Worm (Caenorhabditis elegans) whole organism, L3 larva: ENCODE results near the gene F59C12.4.

ENCODE experiments used
- R02D3.7 ChIP-seq: fragments of 150-350 bp; optimal IDR thresholded peaks from 2 replicates; lab custom pipeline; 2014; ENCODE audit warnings: missing biosample characterization, missing genetic modification characterization
- ZK546.5 ChIP-seq: sonication (generic microtip); optimal IDR thresholded peaks from 2 replicates; lab custom pipeline; 2017; ENCODE audit warnings: missing biosample characterization, missing genetic modification characterization
- aly-2 ChIP-seq: fragments of 150-350 bp; optimal IDR thresholded peaks from 2 replicates; lab custom pipeline; 2014; ENCODE audit warnings: missing biosample characterization, missing genetic modification characterization
- ama-1 ChIP-seq: fragments of 150-350 bp; optimal IDR thresholded peaks from 2 replicates; lab custom pipeline; 2018
- ceh-28 ChIP-seq: fragments of 150-350 bp; optimal IDR thresholded peaks from 2 replicates; lab custom pipeline; 2014; ENCODE audit warnings: missing biosample characterization, missing genetic modification reagents, missing genetic modification characterization
- ceh-82 ChIP-seq: fragments of 150-350 bp; optimal IDR thresholded peaks from 2 replicates; lab custom pipeline; 2014; ENCODE audit warnings: missing biosample characterization, missing genetic modification characterization
- daf-12 ChIP-seq: fragments of 150-350 bp; optimal IDR thresholded peaks from 2 replicates; lab custom pipeline; 2014; ENCODE audit warnings: missing biosample characterization, missing genetic modification reagents, missing genetic modification characterization
- egl-27 ChIP-seq: sonication (generic microtip); optimal IDR thresholded peaks from 4 replicates; lab custom pipeline; 2017; ENCODE audit warnings: missing biosample characterization, missing genetic modification reagents, missing genetic modification characterization
- egl-5 ChIP-seq: fragments of 150-350 bp; optimal IDR thresholded peaks from 2 replicates; lab custom pipeline; 2017; ENCODE audit warnings: missing biosample characterization, missing genetic modification reagents, missing genetic modification characterization, inconsistent platforms
- elt-1 ChIP-seq: fragments of 150-350 bp; optimal IDR thresholded peaks from 2 replicates; lab custom pipeline; 2014; ENCODE audit warnings: missing biosample characterization, missing genetic modification characterization
- elt-3 ChIP-seq, 3 experiments: fragments of 150-350 bp in 1 of 3; sonication (generic microtip) in 2 of 3; optimal IDR thresholded peaks; 2 replicates in 2 of 3; 4 replicates in 1 of 3; lab custom pipeline; 2014 to 2017; ENCODE audit warnings: missing biosample characterization in 3 of 3, missing genetic modification characterization in 3 of 3
- eor-1 ChIP-seq, 2 experiments: fragments of 150-350 bp; optimal IDR thresholded peaks; 2 replicates each; lab custom pipeline; 2014 to 2018; ENCODE audit warnings: missing biosample characterization in 2 of 2, missing genetic modification characterization in 2 of 2
- fkh-10 ChIP-seq: sonication (generic microtip); optimal IDR thresholded peaks from 2 replicates; lab custom pipeline; 2017; ENCODE audit warnings: missing biosample characterization, missing genetic modification reagents, missing genetic modification characterization
- fkh-2 ChIP-seq: fragments of 150-350 bp; optimal IDR thresholded peaks from 2 replicates; lab custom pipeline; 2014; ENCODE audit warnings: missing biosample characterization, missing genetic modification reagents, missing genetic modification characterization
- fos-1 ChIP-seq: fragments of 150-350 bp; optimal IDR thresholded peaks from 2 replicates; lab custom pipeline; 2014; ENCODE audit warnings: missing biosample characterization, missing genetic modification characterization
- hmg-11 ChIP-seq: sonication (generic microtip); optimal IDR thresholded peaks from 2 replicates; lab custom pipeline; 2016; ENCODE audit warnings: missing genetic modification characterization, missing compliant biosample characterization
- lin-15B ChIP-seq: fragments of 150-350 bp; optimal IDR thresholded peaks from 2 replicates; lab custom pipeline; 2014; ENCODE audit warnings: missing biosample characterization, missing genetic modification characterization
- lin-39 ChIP-seq: fragments of 150-350 bp; optimal IDR thresholded peaks from 2 replicates; lab custom pipeline; 2018; ENCODE audit warnings: missing biosample characterization, missing genetic modification reagents, missing genetic modification characterization
- lsy-12 ChIP-seq: sonication (generic microtip); optimal IDR thresholded peaks from 2 replicates; lab custom pipeline; 2016; ENCODE audit warnings: mild to moderate bottlenecking, missing genetic modification characterization, missing compliant biosample characterization
- mdl-1 ChIP-seq: fragments of 150-350 bp; optimal IDR thresholded peaks from 2 replicates; lab custom pipeline; 2014; ENCODE audit warnings: missing biosample characterization, missing genetic modification characterization
- mml-1 ChIP-seq: fragments of 150-350 bp; sonication (generic microtip); optimal IDR thresholded peaks from 3 replicates; lab custom pipeline; 2014; ENCODE audit warnings: missing biosample characterization, missing genetic modification characterization
- nfya-1 ChIP-seq: sonication (generic microtip); optimal IDR thresholded peaks from 2 replicates; lab custom pipeline; 2017; ENCODE audit warnings: missing genetic modification characterization, mild to moderate bottlenecking, missing compliant biosample characterization, antibody characterized with exemption, moderate library complexity; ENCODE audit not compliant: insufficient read depth
- nhr-11 ChIP-seq: fragments of 150-350 bp; optimal IDR thresholded peaks from 2 replicates; lab custom pipeline; 2014; ENCODE audit warnings: missing biosample characterization, missing genetic modification characterization
- nhr-12 ChIP-seq: fragments of 150-350 bp; optimal IDR thresholded peaks from 2 replicates; lab custom pipeline; 2014; ENCODE audit warnings: missing biosample characterization, missing genetic modification characterization
- nhr-25 ChIP-seq: sonication (generic microtip); optimal IDR thresholded peaks from 2 replicates; lab custom pipeline; 2017; ENCODE audit warnings: missing biosample characterization, missing genetic modification characterization
- nhr-28 ChIP-seq: fragments of 150-350 bp; optimal IDR thresholded peaks from 2 replicates; lab custom pipeline; 2014; ENCODE audit warnings: missing biosample characterization, missing genetic modification characterization
- nhr-43 ChIP-seq: sonication (generic microtip); optimal IDR thresholded peaks from 2 replicates; lab custom pipeline; 2016; ENCODE audit warnings: mild to moderate bottlenecking, missing genetic modification characterization, missing compliant biosample characterization; ENCODE audit not compliant: poor library complexity, severe bottlenecking
- nhr-67 ChIP-seq: fragments of 150-350 bp; optimal IDR thresholded peaks from 2 replicates; lab custom pipeline; 2014; ENCODE audit warnings: missing biosample characterization, missing genetic modification characterization
- nhr-76 ChIP-seq: fragments of 150-350 bp; sonication (generic microtip); optimal IDR thresholded peaks from 5 replicates; lab custom pipeline; 2014; ENCODE audit warnings: missing biosample characterization, missing genetic modification characterization
- pha-4 ChIP-seq: fragments of 150-350 bp; optimal IDR thresholded peaks from 2 replicates; lab custom pipeline; 2014; ENCODE audit warnings: missing biosample characterization, missing genetic modification reagents, missing genetic modification characterization
- pqm-1 ChIP-seq: fragments of 150-350 bp; optimal IDR thresholded peaks from 2 replicates; lab custom pipeline; 2017; ENCODE audit warnings: missing biosample characterization, missing genetic modification characterization, inconsistent platforms
- sea-2 ChIP-seq: fragments of 150-350 bp; sonication (generic microtip); optimal IDR thresholded peaks from 4 replicates; lab custom pipeline; 2014; ENCODE audit warnings: missing biosample characterization, missing genetic modification reagents, missing genetic modification characterization
- skn-1 ChIP-seq: fragments of 150-350 bp; optimal IDR thresholded peaks from 2 replicates; lab custom pipeline; 2014; ENCODE audit warnings: missing biosample characterization, missing genetic modification characterization
- tbx-2 ChIP-seq: sonication (generic microtip); optimal IDR thresholded peaks from 2 replicates; lab custom pipeline; 2016; ENCODE audit warnings: mild to moderate bottlenecking, missing genetic modification characterization, missing compliant biosample characterization
- unc-39 ChIP-seq: sonication (generic microtip); optimal IDR thresholded peaks from 4 replicates; lab custom pipeline; 2017; ENCODE audit warnings: missing biosample characterization, missing genetic modification characterization
- unc-62 ChIP-seq: fragments of 150-350 bp; sonication (generic microtip); optimal IDR thresholded peaks from 4 replicates; lab custom pipeline; 2014; ENCODE audit warnings: missing biosample characterization, missing genetic modification reagents, missing genetic modification characterization
- zag-1 ChIP-seq: fragments of 150-350 bp; optimal IDR thresholded peaks from 2 replicates; lab custom pipeline; 2014; ENCODE audit warnings: missing biosample characterization, missing genetic modification characterization
- ztf-11 ChIP-seq: fragments of 150-350 bp; optimal IDR thresholded peaks from 2 replicates; lab custom pipeline; 2014; ENCODE audit warnings: missing biosample characterization, missing genetic modification characterization
- ztf-4 ChIP-seq: fragments of 150-350 bp; optimal IDR thresholded peaks from 2 replicates; lab custom pipeline; 2014; ENCODE audit warnings: missing biosample characterization, missing genetic modification characterization

The F59C12.4 gene

DNA sequence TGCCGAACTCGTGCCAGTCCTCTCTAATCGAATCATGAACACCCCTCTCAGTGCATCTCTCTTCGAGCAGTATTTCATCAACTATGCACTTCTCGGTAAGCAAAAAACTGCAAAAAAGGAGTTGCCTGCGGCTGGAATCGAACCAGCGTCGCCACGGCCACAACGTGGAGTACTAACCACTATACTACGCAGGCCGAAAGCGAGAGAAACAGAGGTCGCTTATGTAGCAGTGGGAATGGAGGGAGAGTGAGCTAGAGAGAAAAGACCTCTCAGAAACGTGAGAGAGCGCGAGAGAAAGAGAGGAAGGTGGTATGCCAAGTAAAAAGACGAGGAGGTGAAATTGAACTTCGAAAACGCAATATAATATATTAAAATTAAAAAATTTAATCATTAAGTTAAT, 32.3 kb upstream of the F59C12.4 start (continued):
- TF ChIP-seq fkh-2 (tag; lab: Kevin White, UChicago) (no peak), eor-1 (tag; optimal IDR thresholded peaks at IDR 0.05; lab: Kevin White, UChicago) (no peak), fos-1 (tag; lab: Kevin White, UChicago) (no peak), nhr-28 (tag; lab: Kevin White, UChicago) (no peak), elt-3 (tag; optimal IDR thresholded peaks at IDR 0.05; lab: Kevin White, UChicago) (peak in 1 of 3 experiments; percentile 54), hmg-11 (tag; lab: Kevin White, UChicago) (peak; percentile 80), mdl-1 (tag; lab: Kevin White, UChicago) (peak; percentile 25), egl-27 (tag; lab: Kevin White, UChicago) (peak; percentile 29), lsy-12 (tag; lab: Kevin White, UChicago) (peak; percentile 78), egl-5 (tag; lab: Kevin White, UChicago) (peak; percentile 72), pha-4 (peak; percentile 84), ceh-82 (tag; lab: Kevin White, UChicago) (peak; percentile 54), fkh-10 (GFP tag; lab: Kevin White, UChicago) (no peak), nhr-25 (peak; percentile 78), ZK546.5 (tag; lab: Kevin White, UChicago) (no peak), zag-1 (tag; lab: Kevin White, UChicago) (no peak)

DNA sequence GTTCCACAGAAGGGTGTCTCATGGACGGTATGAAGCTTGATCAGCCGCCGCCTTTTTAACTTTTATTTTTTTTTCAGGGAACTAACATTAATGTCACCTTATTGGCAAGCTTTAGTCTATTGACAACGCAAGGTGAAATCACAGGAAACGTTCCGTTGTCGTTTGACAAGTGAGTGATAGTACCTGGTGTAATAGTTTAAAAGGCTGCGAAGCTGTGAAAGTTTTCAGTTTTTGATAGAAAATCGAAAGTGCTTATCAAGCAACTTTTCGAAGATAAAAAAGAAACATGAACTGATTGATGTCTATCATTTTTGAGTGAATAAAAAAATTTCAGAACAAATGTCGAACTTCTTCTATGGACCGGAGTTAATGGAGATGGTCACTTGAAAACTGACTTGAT, 31.7 kb upstream of the F59C12.4 start:
- TF ChIP-seq fos-1 (tag; lab: Kevin White, UChicago) (no peak), nhr-25 (no peak), skn-1 (tag; lab: Kevin White, UChicago) (no peak), daf-12 (no peak), nhr-12 (tag; lab: Kevin White, UChicago) (no peak), pqm-1 (tag; lab: Kevin White, UChicago) (no peak), aly-2 (tag; lab: Kevin White, UChicago) (no peak), ztf-4 (tag; lab: Kevin White, UChicago) (no peak), ceh-28 (tag; lab: Kevin White, UChicago) (no peak), unc-62 (no peak), nhr-28 (tag; lab: Kevin White, UChicago) (no peak), zag-1 (tag; lab: Kevin White, UChicago) (no peak), elt-3 (tag; optimal IDR thresholded peaks at IDR 0.05; lab: Kevin White, UChicago) (no peak), mdl-1 (tag; lab: Kevin White, UChicago) (no peak), nhr-11 (tag; lab: Kevin White, UChicago) (no peak), nhr-67 (no peak)

DNA sequence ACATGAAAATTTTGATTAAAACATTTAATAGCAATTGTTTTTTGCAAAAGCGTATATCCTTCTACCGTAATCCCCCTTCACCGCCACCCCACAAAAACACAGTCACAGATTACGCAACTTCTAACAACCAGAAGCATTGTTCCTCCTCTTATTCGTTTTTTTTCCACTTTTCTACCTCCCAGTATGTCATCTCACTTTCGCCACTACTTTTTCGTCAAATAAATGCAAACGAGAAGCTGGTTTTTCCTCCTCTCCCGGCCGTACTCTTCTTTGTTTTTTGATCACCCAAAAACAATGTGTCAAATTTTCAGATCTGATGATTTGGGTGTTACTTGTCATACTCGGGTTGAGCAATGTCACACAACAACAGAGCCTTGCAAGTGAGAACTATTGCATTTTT, 30.6 kb upstream of the F59C12.4 start, which contains the start of gene C06G1.1:
Gene C06G1.1, plus strand, starts transcription at position 301 of the 400 bp plus-strand sequence.
- TF ChIP-seq hmg-11 (tag; lab: Kevin White, UChicago) (no peak), egl-27 (tag; lab: Kevin White, UChicago) (no peak), ztf-4 (tag; lab: Kevin White, UChicago) (no peak), lin-15B (tag; lab: Kevin White, UChicago) (no peak), unc-39 (tag; lab: Kevin White, UChicago) (no peak), ZK546.5 (tag; lab: Kevin White, UChicago) (no peak), nhr-12 (tag; lab: Kevin White, UChicago) (no peak), ceh-82 (tag; lab: Kevin White, UChicago) (no peak), nhr-25 (no peak), pha-4 (no peak), R02D3.7 (tag; lab: Kevin White, UChicago) (no peak), fkh-2 (tag; lab: Kevin White, UChicago) (no peak), elt-1 (tag; lab: Kevin White, UChicago) (no peak), mml-1 (tag; lab: Kevin White, UChicago) (no peak), nhr-76 (tag; lab: Kevin White, UChicago) (no peak)

DNA sequence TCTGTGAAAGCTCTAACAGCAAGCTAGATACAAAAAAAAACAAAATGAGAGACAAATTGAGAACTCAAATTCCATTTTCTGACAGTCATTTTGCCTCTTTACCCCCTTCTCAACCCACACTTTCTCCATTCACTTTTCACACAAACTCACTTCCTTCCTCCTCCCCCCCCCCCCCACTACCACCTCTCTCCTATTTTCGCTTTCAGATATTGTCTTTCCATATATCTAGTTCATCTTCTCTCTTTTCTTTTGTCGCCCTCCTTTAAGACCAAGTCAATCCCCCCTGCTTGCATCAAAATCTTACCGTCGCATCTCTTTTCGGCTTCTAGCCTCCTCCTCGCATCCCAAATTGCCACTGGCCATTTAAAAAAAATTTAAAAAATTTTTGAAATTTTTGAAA, 29.4 kb upstream of the F59C12.4 start:
- TF ChIP-seq elt-1 (tag; lab: Kevin White, UChicago) (no peak), ztf-11 (tag; lab: Kevin White, UChicago) (no peak), sea-2 (no peak), pqm-1 (tag; lab: Kevin White, UChicago) (no peak), hmg-11 (tag; lab: Kevin White, UChicago) (no peak), lin-39 (no peak), ama-1 (lab: Kevin White, UChicago) (no peak), nhr-25 (no peak), fos-1 (tag; lab: Kevin White, UChicago) (no peak), zag-1 (tag; lab: Kevin White, UChicago) (no peak), nfya-1 (tag; lab: Kevin White, UChicago) (no peak), tbx-2 (no peak), nhr-43 (tag; lab: Kevin White, UChicago) (no peak)
